Fruit fly (Drosophila melanogaster): ENCODE results near the gene CG7706.

The CG7706 gene

DNA sequence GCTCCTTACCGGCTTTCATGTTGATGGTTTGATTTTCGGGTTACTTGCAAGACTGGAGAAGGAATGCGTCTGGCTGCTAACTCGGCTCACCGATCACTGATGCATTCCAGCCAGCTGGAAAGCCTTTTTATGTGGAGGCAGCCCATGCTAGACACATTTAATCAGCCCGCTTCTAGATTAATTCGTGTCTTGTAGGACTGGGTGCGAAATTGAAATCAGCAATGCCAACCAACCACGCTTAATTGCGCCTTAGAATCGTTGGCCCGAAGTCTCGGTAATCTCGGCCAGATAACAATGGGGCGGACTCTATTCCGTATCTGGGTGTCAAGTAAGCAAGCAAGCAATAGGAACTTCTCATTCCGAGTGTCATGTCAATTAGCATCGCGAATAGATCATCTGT, 48.7 kb downstream of the CG7706 start, which contains the start of gene CG7714:
TSS of gene CG7714 (minus strand) at position 101 of the 400 bp plus-strand sequence.
- no peak for TF ChIP-seq eg (GFP tag; IDR thresholded peaks at IDR 0.05)
- TF ChIP-seq CG10631 (GFP tag; optimal IDR thresholded peaks at IDR 0.05), result no peak
- no peak for TF ChIP-seq Hr38 (GFP tag; optimal IDR thresholded peaks at IDR 0.05)
- no peak for TF ChIP-seq CG11902 (GFP tag; optimal IDR thresholded peaks at IDR 0.05)
- TF ChIP-seq fkh (GFP tag; optimal IDR thresholded peaks at IDR 0.05), result no peak
- TF ChIP-seq CG6276 (GFP tag; optimal IDR thresholded peaks at IDR 0.05), result no peak
- TF ChIP-seq Gug (GFP tag; IDR thresholded peaks at IDR 0.05), result no peak
- TF ChIP-seq Sox15 (GFP tag; optimal IDR thresholded peaks at IDR 0.05), result no peak

DNA sequence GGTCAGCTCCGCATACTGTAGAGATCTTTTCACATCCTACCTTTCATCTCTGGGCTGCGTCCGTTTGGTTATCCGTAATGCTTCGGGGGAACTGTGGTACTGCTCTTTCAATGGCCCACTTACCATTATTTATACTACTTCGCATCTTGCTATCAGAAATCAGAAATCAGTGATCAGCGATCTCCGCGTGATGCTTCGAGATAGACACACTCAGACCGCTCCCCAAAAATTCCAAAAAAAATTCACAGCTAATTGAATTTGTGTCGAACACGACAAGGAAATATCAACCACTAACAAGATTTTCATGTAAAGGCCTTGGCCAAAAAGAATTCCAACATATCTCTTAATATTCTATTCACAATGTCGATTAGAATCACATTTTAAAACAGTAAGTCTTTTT, 50.8 kb downstream of the CG7706 start, which contains the start of gene CG7715:
TSS of gene CG7715 (minus strand) at position 101 of the 400 bp plus-strand sequence.
- no peak for TF ChIP-seq fd85E (GFP tag; optimal IDR thresholded peaks at IDR 0.05)
- TF ChIP-seq CG7368 (GFP tag; optimal IDR thresholded peaks at IDR 0.05), result no peak
- no peak for TF ChIP-seq Met (GFP tag; optimal IDR thresholded peaks at IDR 0.05)
- no peak for TF ChIP-seq dac (GFP tag; optimal IDR thresholded peaks at IDR 0.05)
- TF ChIP-seq esn (GFP tag; optimal IDR thresholded peaks at IDR 0.05), result no peak
- no peak for TF ChIP-seq CG4318 (GFP tag; optimal IDR thresholded peaks at IDR 0.05)
- TF ChIP-seq spab (GFP tag; optimal IDR thresholded peaks at IDR 0.05), result no peak
- no peak for TF ChIP-seq CG11902 (GFP tag; optimal IDR thresholded peaks at IDR 0.05)
- TF ChIP-seq Blimp-1 (GFP tag; optimal IDR thresholded peaks at IDR 0.05), result no peak
- TF ChIP-seq CG9139 (GFP tag; optimal IDR thresholded peaks at IDR 0.05), result no peak
- no peak for TF ChIP-seq CG16779 (tag; optimal IDR thresholded peaks at IDR 0.05)
